Worm (Caenorhabditis elegans): ENCODE results near the gene Y14H12B.2.
A peak's percentile ranks its signal among the peaks of the same experiment; 100 is the strongest.

DNA sequence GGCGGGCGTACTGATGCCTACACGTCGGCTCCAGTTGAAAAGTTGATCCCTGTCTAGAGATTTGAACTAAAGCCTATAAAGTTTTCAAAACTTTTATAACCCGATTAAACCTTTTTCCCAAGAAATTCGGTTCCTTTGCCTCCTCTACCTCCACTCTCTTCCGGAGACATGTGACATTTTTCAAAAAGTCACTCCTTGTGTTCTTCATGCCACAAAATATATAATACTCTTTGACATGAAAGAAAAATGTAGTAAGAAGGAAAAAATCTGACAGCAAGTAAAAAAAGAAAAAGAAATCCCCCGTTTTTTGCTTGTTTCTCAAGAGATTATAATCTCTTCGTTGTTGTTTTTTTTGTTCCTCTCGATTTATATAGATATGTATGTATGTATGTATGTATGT is 21.3 kb upstream of the Y14H12B.2 start:
- TF ChIP-seq blmp-1 (tag; optimal IDR thresholded peaks at IDR 0.05; ENCODE audit: insufficient read depth) = no peak
- TF ChIP-seq ceh-82 (tag; optimal IDR thresholded peaks at IDR 0.05) = no peak
- TF ChIP-seq elt-3 (tag; optimal IDR thresholded peaks at IDR 0.05) = no peak
- no peak for TF ChIP-seq lin-11 (tag; optimal IDR thresholded peaks at IDR 0.05)
- peak; percentile 41 for TF ChIP-seq C34F6.9 (tag; optimal IDR thresholded peaks at IDR 0.05)
- TF ChIP-seq nhr-77 (tag; optimal IDR thresholded peaks at IDR 0.05) = no peak
- TF ChIP-seq dmd-4 (tag; optimal IDR thresholded peaks at IDR 0.05) = no peak
- TF ChIP-seq sma-3 (GFP tag; optimal IDR thresholded peaks at IDR 0.05) = no peak
- TF ChIP-seq nhr-6 (tag; optimal IDR thresholded peaks at IDR 0.05) = no peak
- TF ChIP-seq ama-1 (optimal IDR thresholded peaks at IDR 0.05) = no peak
- TF ChIP-seq mdl-1 (tag; optimal IDR thresholded peaks at IDR 0.05) = no peak
